Worm (Caenorhabditis elegans) whole organism, L4 larva: Measurements from ENCODE around the gene nhr-84.

ENCODE experiments used
- ZK546.5 ChIP-seq, 2 experiments: sonication (generic microtip); optimal IDR thresholded peaks; 2 replicates each; lab custom pipeline; 2017; ENCODE audit warnings: missing biosample characterization in 2 of 2, missing genetic modification characterization in 2 of 2
- hlh-11 ChIP-seq: fragments of 200-800 bp; sonication (Bioruptor generic); optimal IDR thresholded peaks from 2 replicates; lab custom pipeline; 2018; ENCODE audit warnings: mild to moderate bottlenecking, missing genetic modification characterization, missing compliant biosample characterization
- lim-7 ChIP-seq: fragments of 200-800 bp; sonication (Bioruptor generic); IDR thresholded peaks from 2 replicates; pipeline ENCODE4 v1.3.6; 2022; ENCODE audit warnings: missing genetic modification characterization, missing compliant biosample characterization
- lin-13 ChIP-seq: fragments of 150-350 bp; optimal IDR thresholded peaks from 2 replicates; lab custom pipeline; 2014; ENCODE audit warnings: missing biosample characterization, missing genetic modification reagents, missing genetic modification characterization
- lsy-2 ChIP-seq, 2 experiments: fragments of 150-350 bp in 1 of 2; sonication (generic microtip) in 1 of 2; optimal IDR thresholded peaks; 2 replicates each; lab custom pipeline; 2014 to 2017; ENCODE audit warnings: missing biosample characterization in 2 of 2, missing genetic modification characterization in 2 of 2
- mdl-1 ChIP-seq, 2 experiments: fragments of 150-350 bp in 1 of 2; sonication (generic microtip) in 1 of 2; optimal IDR thresholded peaks; 2 replicates each; lab custom pipeline; 2014 to 2017; ENCODE audit warnings: missing biosample characterization in 2 of 2, missing genetic modification characterization in 2 of 2
- nhr-11 ChIP-seq: fragments of 150-350 bp; optimal IDR thresholded peaks from 2 replicates; lab custom pipeline; 2014; ENCODE audit warnings: missing biosample characterization, missing genetic modification characterization
- php-3 ChIP-seq: fragments of 200-800 bp; sonication (Bioruptor generic); IDR thresholded peaks from 2 replicates; pipeline ENCODE4 v1.3.6; 2022; ENCODE audit warnings: missing genetic modification reagents, missing genetic modification characterization, missing compliant biosample characterization
- ztf-11 ChIP-seq: fragments of 150-350 bp; optimal IDR thresholded peaks from 2 replicates; lab custom pipeline; 2014; ENCODE audit warnings: missing biosample characterization, missing genetic modification characterization

ce11 chrV:15917458-15917857, 38.0 kb upstream of the nhr-84 start, which contains the start of gene F35E8.9:
- TF ChIP-seq lin-13 (GFP tag; lab: Kevin White, UChicago) (no peak), php-3 (GFP tag; lab: Robert Waterston, UW) (no peak), ztf-11 (tag; lab: Kevin White, UChicago) (no peak), mdl-1 (tag; optimal IDR thresholded peaks at IDR 0.05; lab: Kevin White, UChicago) (no peak), ZK546.5 (tag; optimal IDR thresholded peaks at IDR 0.05; lab: Kevin White, UChicago) (no peak), lim-7 (GFP tag; lab: Robert Waterston, UW) (no peak), nhr-11 (tag; lab: Kevin White, UChicago) (no peak), hlh-11 (tag; lab: Kevin White, UChicago) (no peak), lsy-2 (tag; optimal IDR thresholded peaks at IDR 0.05; lab: Kevin White, UChicago) (no peak)
